Worm (Caenorhabditis elegans) whole organism, L2 larva: Measurements from ENCODE around the gene C31G12.3.

Source experiments
- C34F6.9 ChIP-seq: fragments of 150-350 bp; optimal IDR thresholded peaks from 2 replicates; lab custom pipeline; 2014; ENCODE audit warnings: missing biosample characterization, missing genetic modification characterization
- F13H6.1 ChIP-seq: sonication (generic microtip); optimal IDR thresholded peaks from 2 replicates; lab custom pipeline; 2016; ENCODE audit warnings: missing genetic modification characterization, missing compliant biosample characterization
- R02D3.7 ChIP-seq: fragments of 150-350 bp; optimal IDR thresholded peaks from 2 replicates; lab custom pipeline; 2014; ENCODE audit warnings: missing biosample characterization, missing genetic modification characterization
- Y55F3AM.14 ChIP-seq: fragments of 200-800 bp; sonication (Bioruptor generic); optimal IDR thresholded peaks from 2 replicates; lab custom pipeline; 2018; ENCODE audit warnings: mild to moderate bottlenecking, missing genetic modification characterization, missing compliant biosample characterization
- ZK546.5 ChIP-seq: sonication (generic microtip); optimal IDR thresholded peaks from 2 replicates; lab custom pipeline; 2017; ENCODE audit warnings: missing biosample characterization, missing genetic modification characterization
- alr-1 ChIP-seq: fragments of 150-350 bp; optimal IDR thresholded peaks from 2 replicates; lab custom pipeline; 2014; ENCODE audit warnings: missing biosample characterization, missing genetic modification characterization
- aly-2 ChIP-seq: fragments of 150-350 bp; optimal IDR thresholded peaks from 2 replicates; lab custom pipeline; 2014; ENCODE audit warnings: missing biosample characterization, missing genetic modification characterization
- ceh-16 ChIP-seq: fragments of 150-350 bp; optimal IDR thresholded peaks from 2 replicates; lab custom pipeline; 2014; ENCODE audit warnings: missing biosample characterization, missing genetic modification characterization
- ceh-82 ChIP-seq: fragments of 150-350 bp; optimal IDR thresholded peaks from 2 replicates; lab custom pipeline; 2014; ENCODE audit warnings: missing biosample characterization, missing genetic modification characterization
- crh-2 ChIP-seq: sonication (generic microtip); optimal IDR thresholded peaks from 2 replicates; lab custom pipeline; 2017; ENCODE audit warnings: missing biosample characterization, missing genetic modification characterization
- dmd-4 ChIP-seq: sonication (generic microtip); optimal IDR thresholded peaks from 2 replicates; lab custom pipeline; 2017; ENCODE audit warnings: missing biosample characterization, missing genetic modification characterization
- egl-27 ChIP-seq: sonication (generic microtip); optimal IDR thresholded peaks from 3 replicates; lab custom pipeline; 2017; ENCODE audit warnings: missing biosample characterization, missing genetic modification reagents, missing genetic modification characterization
- elt-1 ChIP-seq: fragments of 150-350 bp; optimal IDR thresholded peaks from 2 replicates; lab custom pipeline; 2014; ENCODE audit warnings: missing biosample characterization, missing genetic modification characterization
- elt-3 ChIP-seq: sonication (generic microtip); optimal IDR thresholded peaks from 2 replicates; lab custom pipeline; 2017; ENCODE audit warnings: missing biosample characterization, missing genetic modification characterization
- fos-1 ChIP-seq: fragments of 150-350 bp; optimal IDR thresholded peaks from 2 replicates; lab custom pipeline; 2014; ENCODE audit warnings: missing biosample characterization, missing genetic modification characterization
- gmeb-1 ChIP-seq: fragments of 150-350 bp; optimal IDR thresholded peaks from 2 replicates; lab custom pipeline; 2014; ENCODE audit warnings: missing biosample characterization, missing genetic modification characterization
- lin-39 ChIP-seq: fragments of 150-350 bp; optimal IDR thresholded peaks from 2 replicates; lab custom pipeline; 2014; ENCODE audit warnings: missing biosample characterization, missing genetic modification reagents, missing genetic modification characterization
- mab-5 ChIP-seq: fragments of 150-350 bp; optimal IDR thresholded peaks from 2 replicates; lab custom pipeline; 2014; ENCODE audit warnings: missing biosample characterization, missing genetic modification characterization
- nhr-10 ChIP-seq: sonication (generic microtip); optimal IDR thresholded peaks from 2 replicates; lab custom pipeline; 2017; ENCODE audit warnings: missing biosample characterization, missing genetic modification characterization
- nhr-12 ChIP-seq: fragments of 150-350 bp; optimal IDR thresholded peaks from 2 replicates; lab custom pipeline; 2014; ENCODE audit warnings: missing biosample characterization, missing genetic modification characterization
- nhr-129 ChIP-seq: fragments of 150-350 bp; optimal IDR thresholded peaks from 2 replicates; lab custom pipeline; 2014; ENCODE audit warnings: missing biosample characterization, missing genetic modification characterization
- nhr-21 ChIP-seq: fragments of 150-350 bp; optimal IDR thresholded peaks from 2 replicates; lab custom pipeline; 2014; ENCODE audit warnings: missing biosample characterization, missing genetic modification characterization
- nhr-23 ChIP-seq: fragments of 150-350 bp; optimal IDR thresholded peaks from 2 replicates; lab custom pipeline; 2014; ENCODE audit warnings: missing biosample characterization, missing genetic modification reagents, missing genetic modification characterization
- nhr-237 ChIP-seq: fragments of 150-350 bp; optimal IDR thresholded peaks from 2 replicates; lab custom pipeline; 2014; ENCODE audit warnings: missing biosample characterization, missing genetic modification characterization
- nhr-25 ChIP-seq: fragments of 150-350 bp; sonication (generic microtip); optimal IDR thresholded peaks from 3 replicates; lab custom pipeline; 2014; ENCODE audit warnings: missing biosample characterization, missing genetic modification characterization
- nhr-77 ChIP-seq: fragments of 150-350 bp; optimal IDR thresholded peaks from 2 replicates; lab custom pipeline; 2014; ENCODE audit warnings: missing biosample characterization, missing genetic modification characterization
- peb-1 ChIP-seq: fragments of 150-350 bp; optimal IDR thresholded peaks from 2 replicates; lab custom pipeline; 2014; ENCODE audit warnings: missing biosample characterization, missing genetic modification characterization
- sem-4 ChIP-seq: fragments of 150-350 bp; optimal IDR thresholded peaks from 2 replicates; lab custom pipeline; 2014; ENCODE audit warnings: missing biosample characterization, missing genetic modification reagents, missing genetic modification characterization
- skn-1 ChIP-seq: sonication (generic microtip); optimal IDR thresholded peaks from 2 replicates; lab custom pipeline; 2017; ENCODE audit warnings: missing biosample characterization, missing genetic modification characterization
- sma-3 ChIP-seq: sonication (generic microtip); optimal IDR thresholded peaks from 2 replicates; lab custom pipeline; 2016; ENCODE audit warnings: missing genetic modification reagents, missing genetic modification characterization, missing compliant biosample characterization
- snpc-4 ChIP-seq: fragments of 150-350 bp; optimal IDR thresholded peaks from 2 replicates; lab custom pipeline; 2014; ENCODE audit warnings: missing biosample characterization, missing genetic modification characterization
- unc-62 ChIP-seq: fragments of 150-350 bp; optimal IDR thresholded peaks from 2 replicates; lab custom pipeline; 2014; ENCODE audit warnings: missing biosample characterization, missing genetic modification reagents, missing genetic modification characterization
- ztf-1 ChIP-seq: fragments of 200-800 bp; sonication (Bioruptor generic); conservative IDR thresholded peaks from 2 replicates; pipeline ENCODE4 v1.3.6; 2022; ENCODE audit warnings: missing genetic modification characterization, missing compliant biosample characterization
- ztf-11 ChIP-seq: sonication (generic microtip); optimal IDR thresholded peaks from 2 replicates; lab custom pipeline; 2017; ENCODE audit warnings: missing biosample characterization, missing genetic modification characterization

Gene C31G12.3

ce11 chrV:18168266-18168665, 16.7 kb upstream of the C31G12.3 start, which contains the start of gene C14A6.7:
Gene C14A6.7, minus strand, starts transcription at chrV:18168366.
- TF ChIP-seq snpc-4 (tag; lab: Kevin White, UChicago) (no peak), sma-3 (GFP tag; lab: Kevin White, UChicago) (no peak), ztf-1 (GFP tag; lab: Robert Waterston, UW) (no peak), mab-5 (tag; lab: Kevin White, UChicago) (no peak)
- TF ChIP-seq, all 48 proteins: peak for 0

ce11 chrV:18171568-18171967, 13.4 kb upstream of the C31G12.3 start, which contains the start of gene C14A6.8:
Gene C14A6.8, minus strand, starts transcription at chrV:18171668.
- TF ChIP-seq aly-2 (tag; lab: Kevin White, UChicago): no peak
- TF ChIP-seq elt-3 (tag; lab: Kevin White, UChicago): no peak
- no peak for TF ChIP-seq nhr-129 (tag; lab: Kevin White, UChicago)
- TF ChIP-seq fos-1: no peak
- TF ChIP-seq sma-3 (GFP tag; lab: Kevin White, UChicago): no peak

ce11 chrV:18178659-18179058, 6.4 kb upstream of the C31G12.3 start, which contains the start of gene C31G12.4:
Gene C31G12.4, minus strand, starts transcription at chrV:18178759.
- TF ChIP-seq ceh-82 (tag; lab: Kevin White, UChicago) (no peak), nhr-10 (tag; lab: Kevin White, UChicago) (no peak), alr-1 (tag; lab: Kevin White, UChicago) (no peak), dmd-4 (tag; lab: Kevin White, UChicago) (no peak), gmeb-1 (tag; lab: Kevin White, UChicago) (no peak), skn-1 (tag; lab: Kevin White, UChicago) (no peak), elt-3 (tag; lab: Kevin White, UChicago) (no peak), lin-39 (tag; lab: Kevin White, UChicago) (no peak), crh-2 (tag; lab: Kevin White, UChicago) (no peak), nhr-77 (tag; lab: Kevin White, UChicago) (no peak), nhr-21 (tag; lab: Kevin White, UChicago) (no peak), ceh-16 (no peak), fos-1 (no peak), egl-27 (tag; lab: Kevin White, UChicago) (no peak)

DNA sequence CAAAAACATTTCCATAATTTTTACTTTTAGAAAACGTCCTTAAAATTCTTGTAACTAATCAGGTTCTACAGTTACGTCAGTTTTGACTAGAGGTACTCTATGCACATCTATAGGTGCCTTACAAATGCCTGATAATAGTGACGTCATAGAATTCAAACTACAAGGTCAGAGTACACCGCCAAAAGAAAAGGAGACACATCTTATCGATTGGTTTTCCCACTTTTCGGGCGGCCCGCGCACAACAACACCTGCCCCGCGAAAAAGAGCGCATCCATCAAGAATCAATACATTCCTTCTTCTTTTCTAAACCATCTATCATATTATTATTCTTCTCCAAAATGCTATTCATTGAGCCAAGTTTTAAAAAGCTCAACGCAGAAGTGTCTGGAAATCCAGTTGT, 5.3 kb upstream of the C31G12.3 start, which contains the start of gene C31G12.1:
TSS of gene C31G12.1 (plus strand) at position 301 of the 400 bp plus-strand sequence.
- TF ChIP-seq nhr-10 (tag; lab: Kevin White, UChicago) (no peak), ztf-11 (tag; lab: Kevin White, UChicago) (no peak), mab-5 (tag; lab: Kevin White, UChicago) (no peak), nhr-25 (tag; lab: Kevin White, UChicago) (no peak), ZK546.5 (tag; lab: Kevin White, UChicago) (no peak), aly-2 (tag; lab: Kevin White, UChicago) (no peak), ztf-1 (GFP tag; lab: Robert Waterston, UW) (no peak), nhr-12 (tag; lab: Kevin White, UChicago) (no peak), nhr-237 (tag; lab: Kevin White, UChicago) (no peak), peb-1 (tag; lab: Kevin White, UChicago) (no peak), R02D3.7 (no peak), nhr-77 (tag; lab: Kevin White, UChicago) (no peak), nhr-23 (no peak), lin-39 (tag; lab: Kevin White, UChicago) (no peak), nhr-21 (tag; lab: Kevin White, UChicago) (no peak)

DNA sequence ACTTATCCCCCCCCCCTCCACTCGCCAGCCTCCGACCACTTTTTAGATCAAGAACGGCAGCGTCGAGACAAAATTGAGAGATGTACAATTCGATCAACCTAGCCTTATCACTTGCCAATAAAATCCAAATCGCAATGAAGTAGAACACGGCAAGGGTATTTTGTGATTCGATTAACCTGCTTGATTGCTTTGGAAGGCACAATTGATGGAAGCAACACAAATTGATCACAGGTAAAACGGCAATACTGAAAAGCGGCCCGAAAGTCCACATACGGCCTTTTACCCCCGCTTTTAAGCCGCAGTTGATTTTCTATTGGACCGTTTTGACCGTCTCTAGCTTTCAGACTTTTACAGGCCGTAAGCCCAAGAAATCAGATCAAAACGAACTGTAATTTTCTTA, 3.3 kb downstream of the C31G12.3 start, which contains the start of gene clec-245:
TSS of gene clec-245 (minus strand) at position 101 of the 400 bp plus-strand sequence.
- TF ChIP-seq sem-4 (tag; lab: Kevin White, UChicago) (no peak), nhr-10 (tag; lab: Kevin White, UChicago) (no peak), elt-3 (tag; lab: Kevin White, UChicago) (no peak), C34F6.9 (tag; lab: Kevin White, UChicago) (no peak), F13H6.1 (tag; lab: Kevin White, UChicago) (no peak), Y55F3AM.14 (GFP tag; lab: Kevin White, UChicago) (no peak), gmeb-1 (tag; lab: Kevin White, UChicago) (no peak), unc-62 (GFP tag; lab: Kevin White, UChicago) (no peak), elt-1 (tag; lab: Kevin White, UChicago) (no peak)
